Worm (Caenorhabditis elegans) whole organism, L3 larva: ENCODE data around the gene comt-4.

Experiments used
- R02D3.7 ChIP-seq: fragments of 150-350 bp; optimal IDR thresholded peaks from 2 replicates; lab custom pipeline; 2014; ENCODE audit warnings: missing biosample characterization, missing genetic modification characterization
- ZK546.5 ChIP-seq: sonication (generic microtip); optimal IDR thresholded peaks from 2 replicates; lab custom pipeline; 2017; ENCODE audit warnings: missing biosample characterization, missing genetic modification characterization
- ceh-16 ChIP-seq: sonication (generic microtip); optimal IDR thresholded peaks from 2 replicates; lab custom pipeline; 2017; ENCODE audit warnings: missing biosample characterization, missing genetic modification characterization
- ceh-82 ChIP-seq: fragments of 150-350 bp; optimal IDR thresholded peaks from 2 replicates; lab custom pipeline; 2014; ENCODE audit warnings: missing biosample characterization, missing genetic modification characterization
- daf-12 ChIP-seq: fragments of 150-350 bp; optimal IDR thresholded peaks from 2 replicates; lab custom pipeline; 2014; ENCODE audit warnings: missing biosample characterization, missing genetic modification reagents, missing genetic modification characterization
- egl-27 ChIP-seq: sonication (generic microtip); optimal IDR thresholded peaks from 4 replicates; lab custom pipeline; 2017; ENCODE audit warnings: missing biosample characterization, missing genetic modification reagents, missing genetic modification characterization
- elt-1 ChIP-seq: fragments of 150-350 bp; optimal IDR thresholded peaks from 2 replicates; lab custom pipeline; 2014; ENCODE audit warnings: missing biosample characterization, missing genetic modification characterization
- elt-3 ChIP-seq, 3 experiments: fragments of 150-350 bp in 1 of 3; sonication (generic microtip) in 2 of 3; optimal IDR thresholded peaks; 2 replicates in 2 of 3; 4 replicates in 1 of 3; lab custom pipeline; 2014 to 2017; ENCODE audit warnings: missing biosample characterization in 3 of 3, missing genetic modification characterization in 3 of 3
- eor-1 ChIP-seq, 2 experiments: fragments of 150-350 bp; optimal IDR thresholded peaks; 2 replicates each; lab custom pipeline; 2014 to 2018; ENCODE audit warnings: missing biosample characterization in 2 of 2, missing genetic modification characterization in 2 of 2
- fkh-10 ChIP-seq: sonication (generic microtip); optimal IDR thresholded peaks from 2 replicates; lab custom pipeline; 2017; ENCODE audit warnings: missing biosample characterization, missing genetic modification reagents, missing genetic modification characterization
- hmg-11 ChIP-seq: sonication (generic microtip); optimal IDR thresholded peaks from 2 replicates; lab custom pipeline; 2016; ENCODE audit warnings: missing genetic modification characterization, missing compliant biosample characterization
- jun-1 ChIP-seq: fragments of 150-350 bp; optimal IDR thresholded peaks from 2 replicates; lab custom pipeline; 2014; ENCODE audit warnings: missing biosample characterization, missing genetic modification reagents, missing genetic modification characterization
- lin-15B ChIP-seq: fragments of 150-350 bp; optimal IDR thresholded peaks from 2 replicates; lab custom pipeline; 2014; ENCODE audit warnings: missing biosample characterization, missing genetic modification characterization
- lin-39 ChIP-seq: fragments of 150-350 bp; optimal IDR thresholded peaks from 2 replicates; lab custom pipeline; 2018; ENCODE audit warnings: missing biosample characterization, missing genetic modification reagents, missing genetic modification characterization
- lsy-12 ChIP-seq: sonication (generic microtip); optimal IDR thresholded peaks from 2 replicates; lab custom pipeline; 2016; ENCODE audit warnings: mild to moderate bottlenecking, missing genetic modification characterization, missing compliant biosample characterization
- nfya-1 ChIP-seq: sonication (generic microtip); optimal IDR thresholded peaks from 2 replicates; lab custom pipeline; 2017; ENCODE audit warnings: missing genetic modification characterization, mild to moderate bottlenecking, missing compliant biosample characterization, antibody characterized with exemption, moderate library complexity; ENCODE audit not compliant: insufficient read depth
- nhr-12 ChIP-seq: fragments of 150-350 bp; optimal IDR thresholded peaks from 2 replicates; lab custom pipeline; 2014; ENCODE audit warnings: missing biosample characterization, missing genetic modification characterization
- nhr-23 ChIP-seq: fragments of 150-350 bp; optimal IDR thresholded peaks from 2 replicates; lab custom pipeline; 2014; ENCODE audit warnings: missing biosample characterization, missing genetic modification reagents, missing genetic modification characterization
- nhr-237 ChIP-seq: fragments of 150-350 bp; optimal IDR thresholded peaks from 2 replicates; lab custom pipeline; 2014; ENCODE audit warnings: missing biosample characterization, missing genetic modification characterization
- nhr-25 ChIP-seq: sonication (generic microtip); optimal IDR thresholded peaks from 2 replicates; lab custom pipeline; 2017; ENCODE audit warnings: missing biosample characterization, missing genetic modification characterization
- nhr-28 ChIP-seq: fragments of 150-350 bp; optimal IDR thresholded peaks from 2 replicates; lab custom pipeline; 2014; ENCODE audit warnings: missing biosample characterization, missing genetic modification characterization
- nhr-43 ChIP-seq: sonication (generic microtip); optimal IDR thresholded peaks from 2 replicates; lab custom pipeline; 2016; ENCODE audit warnings: mild to moderate bottlenecking, missing genetic modification characterization, missing compliant biosample characterization; ENCODE audit not compliant: poor library complexity, severe bottlenecking
- nhr-67 ChIP-seq: fragments of 150-350 bp; optimal IDR thresholded peaks from 2 replicates; lab custom pipeline; 2014; ENCODE audit warnings: missing biosample characterization, missing genetic modification characterization
- nhr-76 ChIP-seq: fragments of 150-350 bp; sonication (generic microtip); optimal IDR thresholded peaks from 5 replicates; lab custom pipeline; 2014; ENCODE audit warnings: missing biosample characterization, missing genetic modification characterization
- nhr-77 ChIP-seq: fragments of 150-350 bp; optimal IDR thresholded peaks from 2 replicates; lab custom pipeline; 2014; ENCODE audit warnings: missing biosample characterization, missing genetic modification characterization
- pha-4 ChIP-seq: fragments of 150-350 bp; optimal IDR thresholded peaks from 2 replicates; lab custom pipeline; 2014; ENCODE audit warnings: missing biosample characterization, missing genetic modification reagents, missing genetic modification characterization
- pqm-1 ChIP-seq: fragments of 150-350 bp; optimal IDR thresholded peaks from 2 replicates; lab custom pipeline; 2017; ENCODE audit warnings: missing biosample characterization, missing genetic modification characterization, inconsistent platforms
- sea-2 ChIP-seq: fragments of 150-350 bp; sonication (generic microtip); optimal IDR thresholded peaks from 4 replicates; lab custom pipeline; 2014; ENCODE audit warnings: missing biosample characterization, missing genetic modification reagents, missing genetic modification characterization
- snpc-4 ChIP-seq: fragments of 150-350 bp; optimal IDR thresholded peaks from 2 replicates; lab custom pipeline; 2014; ENCODE audit warnings: missing biosample characterization, missing genetic modification characterization
- tbx-2 ChIP-seq: sonication (generic microtip); optimal IDR thresholded peaks from 2 replicates; lab custom pipeline; 2016; ENCODE audit warnings: mild to moderate bottlenecking, missing genetic modification characterization, missing compliant biosample characterization
- unc-39 ChIP-seq: sonication (generic microtip); optimal IDR thresholded peaks from 4 replicates; lab custom pipeline; 2017; ENCODE audit warnings: missing biosample characterization, missing genetic modification characterization
- unc-62 ChIP-seq: fragments of 150-350 bp; sonication (generic microtip); optimal IDR thresholded peaks from 4 replicates; lab custom pipeline; 2014; ENCODE audit warnings: missing biosample characterization, missing genetic modification reagents, missing genetic modification characterization
- zag-1 ChIP-seq: fragments of 150-350 bp; optimal IDR thresholded peaks from 2 replicates; lab custom pipeline; 2014; ENCODE audit warnings: missing biosample characterization, missing genetic modification characterization
- ztf-11 ChIP-seq: fragments of 150-350 bp; optimal IDR thresholded peaks from 2 replicates; lab custom pipeline; 2014; ENCODE audit warnings: missing biosample characterization, missing genetic modification characterization
- ztf-4 ChIP-seq: fragments of 150-350 bp; optimal IDR thresholded peaks from 2 replicates; lab custom pipeline; 2014; ENCODE audit warnings: missing biosample characterization, missing genetic modification characterization

comt-4 gene

DNA sequence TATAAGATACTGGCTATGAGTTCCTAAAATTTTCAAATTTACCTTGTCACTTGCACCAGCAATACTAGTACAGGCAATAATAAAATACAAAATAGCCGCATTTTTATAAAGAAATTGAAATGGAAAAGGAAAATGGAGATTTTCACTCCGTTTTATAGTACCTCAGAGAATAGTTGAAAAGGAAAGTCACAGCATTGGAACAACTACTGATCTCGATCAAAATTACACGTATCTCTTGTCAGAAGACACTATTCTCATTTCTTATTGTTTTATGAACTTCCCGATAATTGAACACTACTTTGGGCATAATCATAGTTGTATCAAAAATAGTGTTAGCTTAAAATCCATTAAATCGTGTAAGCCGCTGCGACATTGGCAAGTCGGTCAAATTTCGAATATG is 1.5 kb upstream of the comt-4 start, which contains the start of gene Y40B10A.11:
Y40B10A.11 (minus strand) TSS at position 101 of the 400 bp plus-strand sequence.
- TF ChIP-seq pqm-1 (no peak), nhr-237 (tag; lab: Kevin White, UChicago) (no peak), lin-15B (no peak), lin-39 (tag; lab: Kevin White, UChicago) (no peak), lsy-12 (tag; lab: Kevin White, UChicago) (no peak), ZK546.5 (tag; lab: Kevin White, UChicago) (no peak), eor-1 (tag; optimal IDR thresholded peaks at IDR 0.05; lab: Kevin White, UChicago) (no peak), tbx-2 (tag; lab: Kevin White, UChicago) (no peak), nfya-1 (tag; lab: Kevin White, UChicago) (no peak), hmg-11 (tag; lab: Kevin White, UChicago) (no peak), R02D3.7 (no peak), ceh-82 (no peak), ceh-16 (tag; lab: Kevin White, UChicago) (no peak), sea-2 (GFP tag; lab: Kevin White, UChicago) (no peak)
- TF ChIP-seq, all 47 proteins: peak for 0

DNA sequence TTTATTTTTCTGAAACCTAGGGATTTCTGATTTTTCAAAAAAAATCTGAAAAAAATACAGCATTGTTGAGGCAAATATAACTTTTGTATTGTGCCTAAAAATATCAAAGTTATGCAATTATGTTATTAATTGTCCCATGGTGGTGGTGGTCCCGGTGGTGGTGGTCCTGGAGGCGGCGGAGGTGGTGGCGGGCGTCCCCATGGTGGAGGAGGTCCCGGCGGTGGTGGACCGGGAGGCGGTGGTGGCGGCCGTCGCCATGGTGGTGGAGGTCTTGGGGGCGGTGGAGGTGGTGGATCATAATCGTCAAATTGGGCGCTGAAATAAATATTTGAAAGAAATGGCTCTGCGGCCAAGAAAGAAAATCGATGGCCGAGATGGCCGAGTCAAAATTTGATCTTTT is 805 bp upstream of the comt-4 start:
- TF ChIP-seq nhr-67 (tag; lab: Kevin White, UChicago) (no peak), nhr-77 (tag; lab: Kevin White, UChicago) (no peak), snpc-4 (tag; lab: Kevin White, UChicago) (no peak), elt-3 (tag; optimal IDR thresholded peaks at IDR 0.05; lab: Kevin White, UChicago) (no peak), nhr-28 (tag; lab: Kevin White, UChicago) (no peak), unc-39 (tag; lab: Kevin White, UChicago) (no peak), nhr-76 (tag; lab: Kevin White, UChicago) (no peak), nhr-12 (tag; lab: Kevin White, UChicago) (no peak), lin-15B (no peak), elt-1 (tag; lab: Kevin White, UChicago) (no peak), ztf-4 (tag; lab: Kevin White, UChicago) (no peak), ZK546.5 (tag; lab: Kevin White, UChicago) (no peak), zag-1 (tag; lab: Kevin White, UChicago) (no peak), ztf-11 (tag; lab: Kevin White, UChicago) (no peak)

DNA sequence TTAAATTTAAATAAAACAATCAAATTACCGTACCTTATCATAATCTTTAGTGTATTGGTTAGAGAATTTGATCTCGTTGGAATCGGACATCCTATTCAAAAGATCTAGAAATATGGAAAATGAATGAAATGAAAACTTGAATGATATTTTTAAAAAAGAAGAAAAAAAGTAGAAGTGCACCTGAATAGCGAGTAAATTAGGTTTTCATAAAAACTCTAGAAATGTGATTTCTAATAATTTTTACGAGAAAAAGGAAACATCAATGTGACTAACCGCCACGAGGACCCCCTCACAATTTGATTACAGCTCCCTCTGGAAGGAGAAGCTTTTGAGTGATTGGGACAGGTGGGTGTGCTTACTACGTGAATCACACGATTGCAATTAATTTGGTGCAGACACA is 4.0 kb downstream of the comt-4 start, which contains the start of gene Y40B10A.5:
Y40B10A.5 (minus strand) TSS at position 101 of the 400 bp plus-strand sequence.
- TF ChIP-seq nhr-23 (tag; lab: Kevin White, UChicago) (no peak), tbx-2 (tag; lab: Kevin White, UChicago) (no peak), pqm-1 (no peak), nhr-12 (tag; lab: Kevin White, UChicago) (no peak), egl-27 (tag; lab: Kevin White, UChicago) (no peak), daf-12 (tag; lab: Kevin White, UChicago) (no peak), nhr-43 (tag; lab: Kevin White, UChicago) (no peak), jun-1 (tag; lab: Kevin White, UChicago) (no peak), sea-2 (GFP tag; lab: Kevin White, UChicago) (no peak), fkh-10 (GFP tag; lab: Kevin White, UChicago) (no peak), unc-62 (no peak), nhr-25 (tag; lab: Kevin White, UChicago) (no peak), lin-15B (no peak)

DNA sequence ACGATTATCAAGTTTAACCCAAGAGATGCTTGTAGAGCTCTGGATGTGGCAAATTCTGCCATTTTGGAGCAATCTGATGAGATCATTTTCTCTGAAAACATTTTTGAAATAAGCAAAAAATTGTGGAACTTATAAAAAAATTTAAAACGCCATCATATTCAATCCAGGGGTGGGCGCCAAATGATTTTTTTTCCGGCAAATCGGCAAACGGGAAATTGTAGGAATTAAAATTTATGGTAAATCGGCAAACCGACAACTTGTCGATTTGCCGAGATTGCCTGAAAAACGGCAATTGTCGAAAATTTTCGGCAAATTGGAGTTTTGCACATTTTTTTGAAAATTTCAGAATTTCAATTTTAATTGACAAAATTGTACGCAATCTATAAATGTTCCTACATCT is 14.4 kb downstream of the comt-4 start, which contains the start of gene srab-23:
srab-23 (minus strand) TSS at position 101 of the 400 bp plus-strand sequence.
- TF ChIP-seq R02D3.7 (no peak), ztf-4 (tag; lab: Kevin White, UChicago) (no peak), ZK546.5 (tag; lab: Kevin White, UChicago) (no peak), fkh-10 (GFP tag; lab: Kevin White, UChicago) (no peak), pqm-1 (no peak), pha-4 (tag; lab: Kevin White, UChicago) (no peak), eor-1 (tag; optimal IDR thresholded peaks at IDR 0.05; lab: Kevin White, UChicago) (no peak), lsy-12 (tag; lab: Kevin White, UChicago) (no peak), ceh-82 (no peak), nhr-12 (tag; lab: Kevin White, UChicago) (no peak), sea-2 (GFP tag; lab: Kevin White, UChicago) (no peak), nhr-43 (tag; lab: Kevin White, UChicago) (no peak), lin-15B (no peak), snpc-4 (tag; lab: Kevin White, UChicago) (no peak), ztf-11 (tag; lab: Kevin White, UChicago) (no peak), nhr-237 (tag; lab: Kevin White, UChicago) (no peak), unc-62 (no peak)
